Fruit fly (Drosophila melanogaster) whole organism, pupa: ENCODE results near the gene CG33271.

ENCODE experiments used
- CG10348 ChIP-seq: fragments of 200-800 bp; sonication (Bioruptor generic); IDR thresholded peaks from 2 replicates; pipeline ENCODE4 v1.3.6; 2022; ENCODE audit warnings: missing biosample characterization, missing genetic modification characterization
- CG12605 ChIP-seq: fragments of 200-800 bp; sonication (Bioruptor generic); IDR thresholded peaks from 2 replicates; pipeline ENCODE4 v1.3.6; 2022; ENCODE audit warnings: missing biosample characterization, missing genetic modification characterization
- CG13204 ChIP-seq: fragments of 200-800 bp; sonication (Bioruptor generic); optimal IDR thresholded peaks from 2 replicates; lab custom pipeline; 2018; ENCODE audit warnings: missing biosample characterization, mild to moderate bottlenecking, missing genetic modification characterization, moderate library complexity
- CG14655 ChIP-seq: fragments of 200-800 bp; sonication (Bioruptor generic); optimal IDR thresholded peaks from 3 replicates; lab custom pipeline; 2017; ENCODE audit warnings: mild to moderate bottlenecking, missing biosample characterization, missing genetic modification reagents, missing genetic modification characterization
- CG15710 ChIP-seq: fragments of 200-800 bp; sonication (Bioruptor generic); optimal IDR thresholded peaks from 2 replicates; lab custom pipeline; 2018; ENCODE audit warnings: missing biosample characterization, mild to moderate bottlenecking, missing genetic modification characterization, moderate library complexity
- CG17806 ChIP-seq: fragments of 200-800 bp; sonication (Bioruptor generic); optimal IDR thresholded peaks from 2 replicates; lab custom pipeline; 2018; ENCODE audit warnings: missing biosample characterization, mild to moderate bottlenecking, missing genetic modification characterization, moderate library complexity
- CG32121 ChIP-seq: fragments of 200-800 bp; sonication (Bioruptor generic); IDR thresholded peaks from 2 replicates; pipeline ENCODE4 v1.3.6; 2022; ENCODE audit warnings: missing biosample characterization, missing genetic modification characterization
- CG34367 ChIP-seq: fragments of 200-800 bp; sonication (Bioruptor generic); optimal IDR thresholded peaks from 2 replicates; lab custom pipeline; 2018; ENCODE audit warnings: missing biosample characterization, mild to moderate bottlenecking, missing genetic modification characterization
- CG4496 ChIP-seq: fragments of 200-800 bp; sonication (Bioruptor generic); IDR thresholded peaks from 3 replicates; pipeline ENCODE4 v1.3.6; 2022; ENCODE audit warnings: missing biosample characterization, missing genetic modification characterization
- CG8159 ChIP-seq: fragments of 200-800 bp; sonication (Bioruptor generic); optimal IDR thresholded peaks from 3 replicates; lab custom pipeline; 2018; ENCODE audit warnings: missing biosample characterization, mild to moderate bottlenecking, missing genetic modification characterization, moderate library complexity
- CG8301 ChIP-seq: fragments of 200-800 bp; sonication (Bioruptor generic); optimal IDR thresholded peaks from 2 replicates; lab custom pipeline; 2018; ENCODE audit warnings: missing biosample characterization, mild to moderate bottlenecking, missing genetic modification characterization
- CG9948 ChIP-seq: fragments of 200-800 bp; sonication (Bioruptor generic); optimal IDR thresholded peaks from 2 replicates; lab custom pipeline; 2018; ENCODE audit warnings: missing biosample characterization, mild to moderate bottlenecking, missing genetic modification characterization, moderate library complexity
- D1 ChIP-seq: fragments of 200-800 bp; sonication (Bioruptor generic); optimal IDR thresholded peaks from 2 replicates; lab custom pipeline; 2018; ENCODE audit warnings: missing biosample characterization, mild to moderate bottlenecking, missing genetic modification characterization, moderate library complexity
- EcR ChIP-seq: fragments of 200-800 bp; sonication (Bioruptor generic); optimal IDR thresholded peaks from 3 replicates; lab custom pipeline; 2019; ENCODE audit warnings: missing biosample characterization, missing genetic modification characterization, mild to moderate bottlenecking, moderate library complexity, missing genetic modification reagents
- Ets98B ChIP-seq: fragments of 200-800 bp; sonication (Bioruptor generic); IDR thresholded peaks from 2 replicates; pipeline ENCODE4 v1.3.6; 2022; ENCODE audit warnings: missing biosample characterization, missing genetic modification characterization
- Pif1A ChIP-seq: fragments of 200-800 bp; sonication (Bioruptor generic); optimal IDR thresholded peaks from 3 replicates; lab custom pipeline; 2016; ENCODE audit warnings: missing biosample characterization, missing genetic modification characterization
- Pif1B ChIP-seq: fragments of 200-800 bp; sonication (Bioruptor generic); optimal IDR thresholded peaks from 3 replicates; lab custom pipeline; 2016; ENCODE audit warnings: missing biosample characterization, missing genetic modification characterization
- Snoo ChIP-seq: fragments of 200-800 bp; sonication (Bioruptor generic); optimal IDR thresholded peaks from 3 replicates; lab custom pipeline; 2017; ENCODE audit warnings: missing biosample characterization, mild to moderate bottlenecking, missing genetic modification characterization, inconsistent platforms
- fd96Ca ChIP-seq: fragments of 200-800 bp; sonication (Bioruptor generic); IDR thresholded peaks from 3 replicates; pipeline ENCODE4 v1.3.6; 2022; ENCODE audit warnings: missing biosample characterization, missing genetic modification characterization
- gl ChIP-seq: fragments of 200-800 bp; sonication (Bioruptor generic); optimal IDR thresholded peaks from 2 replicates; lab custom pipeline; 2018; ENCODE audit warnings: missing biosample characterization, mild to moderate bottlenecking, missing genetic modification characterization
- rn ChIP-seq: fragments of 200-800 bp; sonication (Bioruptor generic); IDR thresholded peaks from 2 replicates; pipeline ENCODE4 v1.3.6; 2022; ENCODE audit warnings: missing biosample characterization, missing genetic modification characterization

CG33271 gene

DNA sequence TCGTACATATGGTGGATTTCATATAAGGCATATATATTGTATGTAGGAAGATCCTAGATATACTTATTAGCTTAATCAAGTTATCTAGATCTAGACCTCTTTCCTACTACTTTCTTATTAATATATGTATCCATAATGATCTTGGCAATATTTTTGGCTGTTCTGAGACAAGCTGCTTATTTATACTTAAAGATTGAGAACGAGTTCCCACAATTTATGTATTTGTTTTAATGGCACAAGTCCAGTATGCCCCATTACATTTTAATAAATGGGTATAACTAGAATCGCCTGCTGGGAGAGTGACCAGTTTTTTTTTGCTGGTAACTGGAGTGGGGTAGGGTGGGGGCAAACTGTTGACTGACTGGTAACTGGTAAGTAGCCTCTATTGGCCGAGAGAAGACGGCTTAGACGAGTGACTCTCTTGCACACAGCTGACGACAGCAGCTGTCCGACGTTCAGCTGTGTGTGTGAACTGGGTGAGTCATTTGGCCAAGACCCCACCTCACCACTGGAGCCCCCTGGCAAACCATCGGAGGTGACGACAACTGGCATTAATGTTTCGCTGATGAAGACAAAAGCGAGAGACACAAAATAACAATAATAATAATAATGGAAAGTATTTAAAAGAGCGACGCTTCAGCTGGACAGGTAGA, 40.4 kb downstream of the CG33271 start:
- TF ChIP-seq D1 (tag; lab: Kevin White, UChicago) (no peak), fd96Ca (GFP tag; lab: Robert Waterston, UW) (no peak; the same call in 2 of the 3 replicates), CG10348 (no peak), rn (0 out of 2 replicates have a peak, but pooled peaks have one; percentile 18), CG15710 (tag; lab: Kevin White, UChicago) (no peak), CG9948 (tag; lab: Kevin White, UChicago) (peak; percentile 12), Pif1A (peak; percentile 31), CG17806 (tag; lab: Kevin White, UChicago) (no peak), CG13204 (GFP tag; lab: Kevin White, UChicago) (no peak), CG32121 (GFP tag; lab: Robert Waterston, UW) (peak; percentile 34; the same call in 1 of the 2 replicates), CG12605 (GFP tag; lab: Robert Waterston, UW) (no peak), CG4496 (GFP tag; lab: Robert Waterston, UW) (peak; percentile 56; the same call in 2 of the 3 replicates), Pif1B (GFP tag; lab: Kevin White, UChicago) (no peak), gl (tag; lab: Kevin White, UChicago) (no peak), CG8301 (peak; percentile 63), Snoo (tag; lab: Kevin White, UChicago) (no peak), CG34367 (tag; lab: Kevin White, UChicago) (no peak), CG8159 (tag; lab: Kevin White, UChicago) (no peak), Ets98B (peak; percentile 14; the same call in 1 of the 2 replicates), CG14655 (GFP tag; lab: Kevin White, UChicago) (peak; percentile 42), EcR (GFP tag; lab: Kevin White, UChicago) (no peak)
- TF ChIP-seq, all 21 proteins: peak for 8

DNA sequence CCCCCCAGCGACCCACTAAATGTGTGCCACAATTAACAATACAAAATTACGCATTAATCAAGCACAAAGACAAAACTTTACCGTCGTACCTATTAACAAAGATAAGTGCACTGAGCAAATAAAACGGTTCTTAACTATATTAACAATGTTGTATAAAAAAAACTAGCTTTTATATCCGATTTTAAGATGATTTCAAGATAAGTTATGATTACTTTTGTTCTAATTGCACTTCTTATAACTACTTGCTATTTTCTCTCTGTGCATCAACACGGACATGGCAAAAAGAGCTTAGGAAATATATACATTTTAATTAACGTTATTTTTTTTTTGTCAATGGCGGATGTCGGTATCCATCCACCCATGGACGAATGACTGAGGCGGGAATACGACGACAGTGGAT, 41.2 kb downstream of the CG33271 start:
- TF ChIP-seq CG4496 (GFP tag; lab: Robert Waterston, UW) (peak; percentile 75; the same call in 2 of the 3 replicates), Ets98B (peak; percentile 56; the same call in 1 of the 2 replicates), CG8159 (tag; lab: Kevin White, UChicago) (peak; percentile 10), CG32121 (GFP tag; lab: Robert Waterston, UW) (0 out of 2 replicates have a peak, but pooled peaks have one; percentile 7), CG34367 (tag; lab: Kevin White, UChicago) (no peak), CG14655 (GFP tag; lab: Kevin White, UChicago) (peak; percentile 23), CG12605 (GFP tag; lab: Robert Waterston, UW) (0 out of 2 replicates have a peak, but pooled peaks have one; percentile 18), CG9948 (tag; lab: Kevin White, UChicago) (no peak)
- TF ChIP-seq, all 21 proteins: peak for 6

DNA sequence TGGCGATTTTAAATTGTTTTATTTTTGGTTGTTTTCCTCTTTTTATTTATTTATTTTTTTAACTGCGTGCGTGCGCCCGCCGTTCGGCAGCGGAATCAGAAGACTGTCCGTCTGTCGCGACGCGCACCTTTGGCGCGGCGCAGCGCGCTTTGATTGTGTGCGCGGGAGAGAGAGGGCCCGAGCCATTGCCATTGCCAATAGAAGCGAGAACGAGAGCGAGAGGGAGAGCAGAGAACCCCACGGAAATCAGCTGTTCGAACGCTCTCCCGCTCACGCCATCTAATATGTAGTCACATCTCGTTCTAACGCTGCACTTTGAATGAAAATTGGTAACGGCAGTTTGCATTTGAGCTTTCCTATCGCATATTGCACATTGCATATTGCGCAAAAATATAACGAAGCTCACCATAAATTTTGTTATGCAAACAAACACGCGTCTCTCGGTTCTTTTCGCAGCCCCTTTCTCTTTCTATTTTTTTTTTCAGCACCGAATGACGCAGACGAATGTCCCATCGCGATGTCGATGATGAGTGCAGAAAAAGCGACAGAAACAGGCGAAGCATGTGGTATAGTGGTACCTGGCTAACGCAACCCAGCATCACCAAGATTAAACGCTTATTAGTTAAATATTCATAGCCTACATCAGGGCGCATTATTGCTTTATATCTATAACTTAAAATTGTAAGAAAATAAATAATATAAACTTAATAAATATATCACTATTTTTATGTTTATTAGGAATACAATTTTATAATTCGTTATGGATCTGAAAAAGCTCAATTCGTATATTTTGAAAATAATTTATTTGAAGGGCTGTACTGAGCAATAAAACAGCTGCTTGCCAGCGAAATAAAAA, 42.7 kb downstream of the CG33271 start:
- TF ChIP-seq fd96Ca (GFP tag; lab: Robert Waterston, UW): peak; percentile 56; the same call in 2 of the 3 replicates
- TF ChIP-seq CG4496 (GFP tag; lab: Robert Waterston, UW): peak; percentile 65
- peak; percentile 53 for TF ChIP-seq CG12605 (GFP tag; lab: Robert Waterston, UW)
- peak; percentile 8 for TF ChIP-seq Snoo (tag; lab: Kevin White, UChicago)
- no peak for TF ChIP-seq D1 (tag; lab: Kevin White, UChicago)
- no peak for TF ChIP-seq EcR (GFP tag; lab: Kevin White, UChicago)
- peak; percentile 29 for TF ChIP-seq CG14655 (GFP tag; lab: Kevin White, UChicago)
- TF ChIP-seq Ets98B: peak; percentile 52
- TF ChIP-seq CG32121 (GFP tag; lab: Robert Waterston, UW): peak; percentile 39

DNA sequence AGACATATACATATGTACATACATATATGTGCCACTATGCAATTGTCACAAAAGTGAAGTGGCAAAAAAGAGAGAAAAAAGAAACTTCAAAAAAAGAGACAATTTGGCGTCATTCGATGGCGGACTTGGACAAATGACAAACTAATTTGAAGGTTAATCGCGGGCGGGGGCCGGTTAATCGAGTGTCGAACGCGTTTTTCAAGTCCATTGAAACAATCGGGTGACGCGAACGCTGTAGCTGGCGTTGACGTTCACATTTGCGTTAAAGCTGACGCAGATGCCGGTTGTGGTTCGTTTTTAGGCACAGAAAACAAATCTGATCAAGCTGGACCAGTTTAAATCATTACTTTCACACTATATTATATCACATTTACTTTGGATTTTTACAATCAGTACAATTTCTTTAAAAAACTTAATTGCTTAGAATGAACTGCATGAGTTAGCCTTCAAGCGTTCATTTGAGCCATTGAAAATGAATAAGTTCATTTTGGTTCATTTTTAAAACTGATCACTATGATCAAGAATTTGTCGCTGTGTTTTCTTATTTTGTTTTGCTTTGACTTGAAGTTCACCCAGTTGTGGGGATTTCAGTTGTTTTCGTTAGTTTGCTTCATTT, 43.5 kb downstream of the CG33271 start:
- TF ChIP-seq CG12605 (GFP tag; lab: Robert Waterston, UW) (no peak), CG34367 (tag; lab: Kevin White, UChicago) (no peak), fd96Ca (GFP tag; lab: Robert Waterston, UW) (no peak), EcR (GFP tag; lab: Kevin White, UChicago) (no peak), CG10348 (no peak), rn (no peak), Snoo (tag; lab: Kevin White, UChicago) (peak; percentile 39), D1 (tag; lab: Kevin White, UChicago) (no peak), Pif1A (peak; percentile 3), CG8301 (no peak), CG13204 (GFP tag; lab: Kevin White, UChicago) (no peak), CG4496 (GFP tag; lab: Robert Waterston, UW) (no peak), CG8159 (tag; lab: Kevin White, UChicago) (peak; percentile 16), CG9948 (tag; lab: Kevin White, UChicago) (no peak), CG32121 (GFP tag; lab: Robert Waterston, UW) (no peak), CG17806 (tag; lab: Kevin White, UChicago) (peak; percentile 34), Pif1B (GFP tag; lab: Kevin White, UChicago) (no peak), gl (tag; lab: Kevin White, UChicago) (no peak), Ets98B (no peak), CG15710 (tag; lab: Kevin White, UChicago) (peak; percentile 19), CG14655 (GFP tag; lab: Kevin White, UChicago) (no peak)
